Worm (Caenorhabditis elegans) whole organism, L3 larva: ENCODE data around the gene set-31.

Experiments used
- ZK546.5 ChIP-seq: sonication (generic microtip); optimal IDR thresholded peaks from 2 replicates; lab custom pipeline; 2017; ENCODE audit warnings: missing biosample characterization, missing genetic modification characterization
- aly-2 ChIP-seq: fragments of 150-350 bp; optimal IDR thresholded peaks from 2 replicates; lab custom pipeline; 2014; ENCODE audit warnings: missing biosample characterization, missing genetic modification characterization
- ama-1 ChIP-seq: fragments of 150-350 bp; optimal IDR thresholded peaks from 2 replicates; lab custom pipeline; 2018
- ceh-16 ChIP-seq: sonication (generic microtip); optimal IDR thresholded peaks from 2 replicates; lab custom pipeline; 2017; ENCODE audit warnings: missing biosample characterization, missing genetic modification characterization
- ceh-28 ChIP-seq: fragments of 150-350 bp; optimal IDR thresholded peaks from 2 replicates; lab custom pipeline; 2014; ENCODE audit warnings: missing biosample characterization, missing genetic modification reagents, missing genetic modification characterization
- elt-1 ChIP-seq: fragments of 150-350 bp; optimal IDR thresholded peaks from 2 replicates; lab custom pipeline; 2014; ENCODE audit warnings: missing biosample characterization, missing genetic modification characterization
- elt-3 ChIP-seq, 3 experiments: fragments of 150-350 bp in 1 of 3; sonication (generic microtip) in 2 of 3; optimal IDR thresholded peaks; 2 replicates in 2 of 3; 4 replicates in 1 of 3; lab custom pipeline; 2014 to 2017; ENCODE audit warnings: missing biosample characterization in 3 of 3, missing genetic modification characterization in 3 of 3
- eor-1 ChIP-seq, 2 experiments: fragments of 150-350 bp; optimal IDR thresholded peaks; 2 replicates each; lab custom pipeline; 2014 to 2018; ENCODE audit warnings: missing biosample characterization in 2 of 2, missing genetic modification characterization in 2 of 2
- fkh-10 ChIP-seq: sonication (generic microtip); optimal IDR thresholded peaks from 2 replicates; lab custom pipeline; 2017; ENCODE audit warnings: missing biosample characterization, missing genetic modification reagents, missing genetic modification characterization
- fos-1 ChIP-seq: fragments of 150-350 bp; optimal IDR thresholded peaks from 2 replicates; lab custom pipeline; 2014; ENCODE audit warnings: missing biosample characterization, missing genetic modification characterization
- hmg-11 ChIP-seq: sonication (generic microtip); optimal IDR thresholded peaks from 2 replicates; lab custom pipeline; 2016; ENCODE audit warnings: missing genetic modification characterization, missing compliant biosample characterization
- jun-1 ChIP-seq: fragments of 150-350 bp; optimal IDR thresholded peaks from 2 replicates; lab custom pipeline; 2014; ENCODE audit warnings: missing biosample characterization, missing genetic modification reagents, missing genetic modification characterization
- lin-39 ChIP-seq: fragments of 150-350 bp; optimal IDR thresholded peaks from 2 replicates; lab custom pipeline; 2018; ENCODE audit warnings: missing biosample characterization, missing genetic modification reagents, missing genetic modification characterization
- lsy-12 ChIP-seq: sonication (generic microtip); optimal IDR thresholded peaks from 2 replicates; lab custom pipeline; 2016; ENCODE audit warnings: mild to moderate bottlenecking, missing genetic modification characterization, missing compliant biosample characterization
- mdl-1 ChIP-seq: fragments of 150-350 bp; optimal IDR thresholded peaks from 2 replicates; lab custom pipeline; 2014; ENCODE audit warnings: missing biosample characterization, missing genetic modification characterization
- mml-1 ChIP-seq: fragments of 150-350 bp; sonication (generic microtip); optimal IDR thresholded peaks from 3 replicates; lab custom pipeline; 2014; ENCODE audit warnings: missing biosample characterization, missing genetic modification characterization
- nfya-1 ChIP-seq: sonication (generic microtip); optimal IDR thresholded peaks from 2 replicates; lab custom pipeline; 2017; ENCODE audit warnings: missing genetic modification characterization, mild to moderate bottlenecking, missing compliant biosample characterization, antibody characterized with exemption, moderate library complexity; ENCODE audit not compliant: insufficient read depth
- nhr-11 ChIP-seq: fragments of 150-350 bp; optimal IDR thresholded peaks from 2 replicates; lab custom pipeline; 2014; ENCODE audit warnings: missing biosample characterization, missing genetic modification characterization
- nhr-12 ChIP-seq: fragments of 150-350 bp; optimal IDR thresholded peaks from 2 replicates; lab custom pipeline; 2014; ENCODE audit warnings: missing biosample characterization, missing genetic modification characterization
- nhr-23 ChIP-seq: fragments of 150-350 bp; optimal IDR thresholded peaks from 2 replicates; lab custom pipeline; 2014; ENCODE audit warnings: missing biosample characterization, missing genetic modification reagents, missing genetic modification characterization
- nhr-237 ChIP-seq: fragments of 150-350 bp; optimal IDR thresholded peaks from 2 replicates; lab custom pipeline; 2014; ENCODE audit warnings: missing biosample characterization, missing genetic modification characterization
- nhr-25 ChIP-seq: sonication (generic microtip); optimal IDR thresholded peaks from 2 replicates; lab custom pipeline; 2017; ENCODE audit warnings: missing biosample characterization, missing genetic modification characterization
- nhr-28 ChIP-seq: fragments of 150-350 bp; optimal IDR thresholded peaks from 2 replicates; lab custom pipeline; 2014; ENCODE audit warnings: missing biosample characterization, missing genetic modification characterization
- nhr-43 ChIP-seq: sonication (generic microtip); optimal IDR thresholded peaks from 2 replicates; lab custom pipeline; 2016; ENCODE audit warnings: mild to moderate bottlenecking, missing genetic modification characterization, missing compliant biosample characterization; ENCODE audit not compliant: poor library complexity, severe bottlenecking
- nhr-67 ChIP-seq: fragments of 150-350 bp; optimal IDR thresholded peaks from 2 replicates; lab custom pipeline; 2014; ENCODE audit warnings: missing biosample characterization, missing genetic modification characterization
- nhr-76 ChIP-seq: fragments of 150-350 bp; sonication (generic microtip); optimal IDR thresholded peaks from 5 replicates; lab custom pipeline; 2014; ENCODE audit warnings: missing biosample characterization, missing genetic modification characterization
- pha-4 ChIP-seq: fragments of 150-350 bp; optimal IDR thresholded peaks from 2 replicates; lab custom pipeline; 2014; ENCODE audit warnings: missing biosample characterization, missing genetic modification reagents, missing genetic modification characterization
- pqm-1 ChIP-seq: fragments of 150-350 bp; optimal IDR thresholded peaks from 2 replicates; lab custom pipeline; 2017; ENCODE audit warnings: missing biosample characterization, missing genetic modification characterization, inconsistent platforms
- sea-2 ChIP-seq: fragments of 150-350 bp; sonication (generic microtip); optimal IDR thresholded peaks from 4 replicates; lab custom pipeline; 2014; ENCODE audit warnings: missing biosample characterization, missing genetic modification reagents, missing genetic modification characterization
- skn-1 ChIP-seq: fragments of 150-350 bp; optimal IDR thresholded peaks from 2 replicates; lab custom pipeline; 2014; ENCODE audit warnings: missing biosample characterization, missing genetic modification characterization
- tbx-2 ChIP-seq: sonication (generic microtip); optimal IDR thresholded peaks from 2 replicates; lab custom pipeline; 2016; ENCODE audit warnings: mild to moderate bottlenecking, missing genetic modification characterization, missing compliant biosample characterization
- unc-39 ChIP-seq: sonication (generic microtip); optimal IDR thresholded peaks from 4 replicates; lab custom pipeline; 2017; ENCODE audit warnings: missing biosample characterization, missing genetic modification characterization
- unc-62 ChIP-seq: fragments of 150-350 bp; sonication (generic microtip); optimal IDR thresholded peaks from 4 replicates; lab custom pipeline; 2014; ENCODE audit warnings: missing biosample characterization, missing genetic modification reagents, missing genetic modification characterization
- zag-1 ChIP-seq: fragments of 150-350 bp; optimal IDR thresholded peaks from 2 replicates; lab custom pipeline; 2014; ENCODE audit warnings: missing biosample characterization, missing genetic modification characterization
- ztf-11 ChIP-seq: fragments of 150-350 bp; optimal IDR thresholded peaks from 2 replicates; lab custom pipeline; 2014; ENCODE audit warnings: missing biosample characterization, missing genetic modification characterization
- ztf-4 ChIP-seq: fragments of 150-350 bp; optimal IDR thresholded peaks from 2 replicates; lab custom pipeline; 2014; ENCODE audit warnings: missing biosample characterization, missing genetic modification characterization

Gene set-31

DNA sequence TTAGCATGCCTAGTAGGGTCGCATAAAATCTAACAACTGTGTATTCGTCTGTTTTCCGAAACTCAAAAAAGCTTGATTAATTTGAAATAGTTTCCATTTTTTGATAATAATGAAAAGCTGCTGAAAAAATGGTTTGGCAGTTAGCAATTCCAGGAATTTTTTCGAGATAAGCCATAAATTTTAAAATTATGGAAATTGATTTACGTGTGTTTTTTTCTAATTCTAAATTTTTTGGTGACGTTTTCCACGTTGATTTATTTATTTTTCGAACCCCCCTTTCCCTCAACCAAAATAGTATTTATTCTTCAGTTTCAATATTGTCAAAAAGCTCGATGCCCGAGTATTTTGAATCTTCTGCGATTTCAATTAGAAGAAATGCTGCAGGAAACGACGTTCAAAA lies 11.2 kb downstream of the set-31 start, which contains the start of gene F23B12.1:
TSS of gene F23B12.1 (plus strand) at position 301 of the 400 bp plus-strand sequence.
- TF ChIP-seq ceh-28 (tag; lab: Kevin White, UChicago): no peak
- no peak for TF ChIP-seq ztf-4 (tag; lab: Kevin White, UChicago)
- no peak for TF ChIP-seq pqm-1
- no peak for TF ChIP-seq aly-2
- no peak for TF ChIP-seq lsy-12 (tag; lab: Kevin White, UChicago)
- TF ChIP-seq nhr-25: no peak
- no peak for TF ChIP-seq nhr-28 (tag; lab: Kevin White, UChicago)
- no peak for TF ChIP-seq nhr-76 (tag; lab: Kevin White, UChicago)
- TF ChIP-seq nhr-12: no peak
- TF ChIP-seq elt-1: no peak
- TF ChIP-seq nfya-1: no peak
- TF ChIP-seq zag-1: no peak
- no peak for TF ChIP-seq fkh-10 (GFP tag; lab: Kevin White, UChicago)
- no peak for TF ChIP-seq pha-4 (tag; lab: Kevin White, UChicago)
- no peak for TF ChIP-seq tbx-2 (tag; lab: Kevin White, UChicago)

DNA sequence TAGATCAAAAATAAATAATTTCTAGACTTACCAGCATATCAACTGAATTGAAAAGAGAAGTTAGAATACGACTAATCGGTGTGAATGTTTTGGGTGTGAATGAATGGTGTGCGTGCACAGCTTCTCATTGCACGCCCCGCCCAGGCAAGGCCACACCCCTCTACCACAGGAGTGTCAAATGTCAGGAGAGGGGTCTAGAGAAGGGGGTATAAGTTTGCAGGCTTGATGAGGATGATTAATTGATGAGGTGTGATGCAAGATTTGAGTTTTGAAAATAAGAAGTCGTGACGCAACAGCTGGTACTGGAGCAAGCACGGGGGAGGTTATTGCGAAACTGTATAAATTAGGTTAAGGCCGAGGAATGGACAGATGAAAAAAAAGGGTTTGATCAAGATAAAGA lies 14.6 kb downstream of the set-31 start, which contains the start of gene egl-1:
TSS of gene egl-1 (minus strand) at position 101 of the 400 bp plus-strand sequence.
- no peak for TF ChIP-seq fkh-10 (GFP tag; lab: Kevin White, UChicago)
- TF ChIP-seq pqm-1: no peak
- TF ChIP-seq hmg-11 (tag; lab: Kevin White, UChicago): no peak
- TF ChIP-seq sea-2 (GFP tag; lab: Kevin White, UChicago): no peak
- no peak for TF ChIP-seq nhr-76 (tag; lab: Kevin White, UChicago)
- TF ChIP-seq unc-39: no peak
- no peak for TF ChIP-seq jun-1 (tag; lab: Kevin White, UChicago)
- no peak for TF ChIP-seq aly-2
- TF ChIP-seq nhr-11 (tag; lab: Kevin White, UChicago): no peak
- no peak for TF ChIP-seq nhr-67
- no peak for TF ChIP-seq skn-1
- TF ChIP-seq elt-3 (tag; optimal IDR thresholded peaks at IDR 0.05; lab: Kevin White, UChicago): no peak
- TF ChIP-seq mdl-1: no peak
- no peak for TF ChIP-seq lsy-12 (tag; lab: Kevin White, UChicago)
- no peak for TF ChIP-seq ztf-11 (tag; lab: Kevin White, UChicago)
- no peak for TF ChIP-seq nhr-23
- TF ChIP-seq ceh-16 (tag; lab: Kevin White, UChicago): no peak
- no peak for TF ChIP-seq ZK546.5 (tag; lab: Kevin White, UChicago)
- no peak for TF ChIP-seq mml-1 (tag; lab: Kevin White, UChicago)

ce11 chrV:14433584-14433983 lies 15.9 kb downstream of the set-31 start:
- TF ChIP-seq mml-1 (tag; lab: Kevin White, UChicago) (no peak), lsy-12 (tag; lab: Kevin White, UChicago) (no peak)

DNA sequence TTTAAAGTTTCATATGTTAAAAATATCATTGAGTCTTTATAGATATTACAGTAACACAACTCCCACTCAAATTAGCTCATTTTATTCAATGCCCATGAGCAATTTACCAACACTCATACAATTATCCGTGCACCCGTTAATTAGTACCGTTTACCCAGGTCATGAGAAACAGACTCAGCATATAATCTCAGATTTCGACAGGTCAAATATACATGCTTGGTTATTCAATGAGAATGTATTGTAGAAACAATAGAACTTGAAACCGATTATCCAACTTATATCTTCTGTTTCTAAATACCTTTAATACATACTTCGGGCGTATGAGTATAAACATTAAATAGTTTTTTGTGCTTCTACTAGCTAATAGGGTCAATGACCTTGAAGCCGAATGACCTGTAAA lies 18.5 kb downstream of the set-31 start:
- TF ChIP-seq unc-62 (GFP tag; lab: Kevin White, UChicago) (no peak), skn-1 (no peak), eor-1 (tag; optimal IDR thresholded peaks at IDR 0.05; lab: Kevin White, UChicago) (no peak), pha-4 (tag; lab: Kevin White, UChicago) (no peak), nhr-76 (tag; lab: Kevin White, UChicago) (no peak), nhr-11 (tag; lab: Kevin White, UChicago) (no peak), nhr-28 (tag; lab: Kevin White, UChicago) (no peak), lin-39 (tag; lab: Kevin White, UChicago) (no peak), mdl-1 (no peak), ZK546.5 (tag; lab: Kevin White, UChicago) (no peak), nhr-25 (no peak), nhr-67 (no peak), ztf-4 (tag; lab: Kevin White, UChicago) (no peak), ama-1 (lab: Kevin White, UChicago) (no peak), fos-1 (tag; lab: Kevin White, UChicago) (no peak), unc-39 (no peak), ztf-11 (tag; lab: Kevin White, UChicago) (no peak)

DNA sequence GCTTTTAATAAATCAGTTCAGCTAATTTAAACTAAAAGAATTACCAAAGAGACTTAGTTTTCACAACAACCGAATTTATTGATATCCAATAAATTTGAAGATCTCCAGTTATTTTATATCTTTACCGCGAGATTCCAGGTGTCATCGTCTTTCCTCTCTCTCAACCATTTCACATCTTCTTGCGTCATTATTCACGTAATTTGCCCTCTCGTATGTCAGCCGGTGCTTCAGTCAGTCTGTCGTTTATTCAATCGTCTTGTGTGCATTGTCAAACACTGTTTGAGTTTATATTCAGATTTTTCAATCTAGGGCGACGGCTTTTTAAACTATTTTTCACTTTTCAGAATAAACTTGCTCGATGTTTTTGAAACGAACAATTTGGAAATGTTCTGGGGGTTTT lies 19.7 kb downstream of the set-31 start:
- TF ChIP-seq nhr-43 (tag; lab: Kevin White, UChicago) (no peak), ZK546.5 (tag; lab: Kevin White, UChicago) (no peak), skn-1 (no peak), ceh-28 (tag; lab: Kevin White, UChicago) (no peak), ama-1 (lab: Kevin White, UChicago) (no peak), nhr-237 (tag; lab: Kevin White, UChicago) (no peak), zag-1 (no peak)
